Fruit fly (Drosophila melanogaster): Measurements from ENCODE around the gene CG1077.

DNA sequence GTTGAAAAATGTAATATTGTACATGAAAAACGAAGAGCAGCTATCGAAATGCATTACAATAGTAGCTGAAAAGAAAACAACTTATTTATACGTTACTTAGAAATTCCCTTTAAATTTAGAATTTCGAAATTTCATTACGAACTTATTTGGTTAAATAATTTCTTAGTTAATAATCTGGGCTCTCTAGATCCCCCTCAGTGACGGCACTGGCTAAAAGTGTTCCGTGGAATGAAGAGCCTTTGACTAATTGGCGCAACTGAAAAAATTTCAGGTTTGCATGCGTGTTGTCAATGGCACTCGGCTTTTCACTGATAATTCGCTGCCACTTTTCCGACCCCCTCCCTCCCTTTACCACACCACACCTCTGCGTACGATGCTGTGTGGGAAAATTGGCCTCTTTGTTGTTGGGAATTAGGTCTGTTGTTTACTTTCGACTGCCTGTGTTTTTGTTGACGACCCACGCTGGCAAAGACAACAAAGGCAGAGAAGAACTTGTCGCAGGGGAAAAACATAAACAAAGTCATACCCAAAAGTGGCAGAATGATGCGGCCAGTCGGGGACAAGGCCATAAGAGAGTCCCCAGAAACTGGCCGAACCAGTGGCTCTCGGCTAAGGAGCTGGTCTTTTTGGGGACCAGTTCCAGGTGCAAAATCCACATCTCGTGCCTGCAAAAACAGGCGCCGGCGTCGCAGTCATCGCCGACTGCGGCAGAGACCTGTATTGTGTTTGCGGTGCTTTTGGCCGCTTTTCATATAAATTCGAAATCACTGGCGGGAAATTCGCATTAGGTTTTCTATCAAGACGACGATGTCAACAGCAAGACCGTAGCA, 48.0 kb downstream of the CG1077 start, which contains the start of gene Osi3:
- TF ChIP-seq CG8301 (tag; optimal IDR thresholded peaks at IDR 0.05) (peak; percentile 43), D1 (tag; optimal IDR thresholded peaks at IDR 0.05) (no peak), gl (tag; optimal IDR thresholded peaks at IDR 0.05) (no peak), rn (GFP tag; IDR thresholded peaks at IDR 0.05) (no peak), CG8159 (tag; optimal IDR thresholded peaks at IDR 0.05) (no peak), CG17806 (tag; optimal IDR thresholded peaks at IDR 0.05) (no peak), CG9948 (tag; optimal IDR thresholded peaks at IDR 0.05) (no peak), Pif1B (GFP tag; optimal IDR thresholded peaks at IDR 0.05) (peak; percentile 6), CG14655 (GFP tag; optimal IDR thresholded peaks at IDR 0.05) (peak; percentile 46), CG32121 (GFP tag; IDR thresholded peaks at IDR 0.05) (no peak), CG12605 (GFP tag; IDR thresholded peaks at IDR 0.05) (no peak)

All from whole organism, pupa.